Fruit fly (Drosophila melanogaster) Kc167 (cell line): ENCODE measurements around the gene LpR1.

Source experiments
- Myc ChIP-seq: fragments of >200 bp; optimal IDR thresholded peaks from 2 replicates; lab custom pipeline; 2017; ENCODE audit warnings: missing external identifiers
- Sin3A ChIP-seq: fragments of >200 bp; optimal IDR thresholded peaks from 2 replicates; lab custom pipeline; 2018; ENCODE audit warnings: missing external identifiers
- h ChIP-seq: fragments of >200 bp; optimal IDR thresholded peaks from 3 replicates; lab custom pipeline; 2018; ENCODE audit warnings: missing external identifiers
- insv ChIP-seq: fragments of >200 bp; optimal IDR thresholded peaks from 3 replicates; lab custom pipeline; 2018; ENCODE audit warnings: missing external identifiers
- psq ChIP-seq: fragments of >200 bp; optimal IDR thresholded peaks from 2 replicates; lab custom pipeline; 2017; ENCODE audit warnings: missing external identifiers
- ttk ChIP-seq: sonication (Bioruptor generic); optimal IDR thresholded peaks from 2 replicates; lab custom pipeline; 2017; ENCODE audit warnings: missing external identifiers

LpR1 gene

dm6 chr3R:25763005-25763404 lies at the start of gene LpR1:
LpR1 (minus strand) TSS chr3R:25763105.
- TF ChIP-seq Myc, result no peak
- no peak for TF ChIP-seq Sin3A
- TF ChIP-seq psq (lab: Kevin White, UChicago), result no peak
- no peak for TF ChIP-seq h (lab: Kevin White, UChicago)
- TF ChIP-seq insv, result no peak
- no peak for TF ChIP-seq ttk (lab: Kevin White, UChicago)

DNA sequence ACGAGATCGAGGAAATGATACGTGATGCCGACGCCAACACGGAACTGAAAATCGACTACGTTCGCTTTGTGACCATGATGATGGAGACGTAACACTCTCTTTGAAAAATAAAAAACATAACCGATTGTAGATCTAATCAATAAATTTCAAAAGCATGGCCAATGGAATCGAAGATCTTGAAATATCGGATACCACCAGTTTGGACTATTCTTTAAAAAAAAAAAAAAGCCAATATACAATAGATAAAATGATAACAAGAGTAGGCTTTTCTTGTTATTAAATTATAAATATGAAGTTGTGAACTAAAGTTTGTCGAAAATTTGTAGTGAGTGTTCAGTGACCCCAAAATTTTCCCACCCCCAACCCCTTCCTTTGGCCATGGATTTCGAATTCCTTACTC lies 48.7 kb upstream of the LpR1 start, which contains the start of the genes Acam and CG17770:
Gene Acam, plus strand, starts transcription at position 301 of the 400 bp plus-strand sequence.
Gene CG17770, plus strand, starts transcription at position 301 of the 400 bp plus-strand sequence.
- TF ChIP-seq ttk (lab: Kevin White, UChicago) (no peak), insv (no peak), psq (lab: Kevin White, UChicago) (no peak), h (lab: Kevin White, UChicago) (no peak), Myc (no peak), Sin3A (no peak)

DNA sequence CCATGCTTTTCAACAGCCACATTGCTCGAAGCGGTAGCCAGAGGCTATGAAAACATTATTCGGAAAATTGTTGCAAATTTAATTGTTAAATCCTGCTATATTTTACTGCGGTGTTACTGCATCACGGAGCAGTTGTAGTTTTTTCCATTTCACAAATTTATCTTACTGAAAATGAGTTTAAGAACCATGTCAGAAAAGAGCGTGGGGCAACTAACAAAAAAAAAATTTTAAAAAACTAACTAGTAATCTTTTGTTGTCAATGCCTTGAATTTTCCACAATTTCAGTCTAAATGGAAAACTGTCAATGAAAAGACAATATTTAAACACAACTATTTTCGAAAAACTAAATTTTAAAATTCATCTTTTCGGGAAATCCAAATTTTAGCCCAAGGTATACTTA lies 47.9 kb upstream of the LpR1 start, which contains the start of gene CG5024:
Gene CG5024, plus strand, starts transcription at position 301 of the 400 bp plus-strand sequence.
- TF ChIP-seq h (lab: Kevin White, UChicago), result no peak
- TF ChIP-seq Sin3A, result no peak
- TF ChIP-seq Myc, result no peak
- TF ChIP-seq psq (lab: Kevin White, UChicago), result no peak

dm6 chr3R:25806145-25806544 lies 43.2 kb upstream of the LpR1 start, which contains the start of gene BG642167:
BG642167 (plus strand) TSS chr3R:25806445.
- TF ChIP-seq Myc (no peak), ttk (lab: Kevin White, UChicago) (no peak), h (lab: Kevin White, UChicago) (no peak), Sin3A (no peak), psq (lab: Kevin White, UChicago) (no peak), insv (no peak)

DNA sequence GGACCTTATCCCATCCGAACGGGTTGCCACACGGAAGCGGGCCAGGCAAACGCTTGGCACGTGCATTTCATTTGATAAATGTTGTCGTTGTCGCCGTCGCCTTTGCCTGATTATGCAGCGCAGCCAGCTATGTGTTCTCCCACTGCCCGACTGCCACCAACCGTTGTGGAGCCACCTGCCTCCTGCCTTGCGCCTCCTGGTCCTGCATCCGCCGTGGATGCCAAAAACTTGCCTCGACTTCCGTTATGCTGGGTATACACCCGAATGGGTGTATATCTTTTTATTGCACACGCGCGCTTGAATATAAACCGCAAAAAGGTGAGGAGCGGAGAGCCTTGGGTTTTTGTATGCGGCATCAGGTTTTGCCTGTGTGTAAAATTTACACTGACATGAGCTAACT lies 28.9 kb upstream of the LpR1 start:
- TF ChIP-seq Sin3A (no peak), h (lab: Kevin White, UChicago) (no peak), Myc (no peak), insv (no peak), ttk (lab: Kevin White, UChicago) (no peak), psq (lab: Kevin White, UChicago) (no peak)

DNA sequence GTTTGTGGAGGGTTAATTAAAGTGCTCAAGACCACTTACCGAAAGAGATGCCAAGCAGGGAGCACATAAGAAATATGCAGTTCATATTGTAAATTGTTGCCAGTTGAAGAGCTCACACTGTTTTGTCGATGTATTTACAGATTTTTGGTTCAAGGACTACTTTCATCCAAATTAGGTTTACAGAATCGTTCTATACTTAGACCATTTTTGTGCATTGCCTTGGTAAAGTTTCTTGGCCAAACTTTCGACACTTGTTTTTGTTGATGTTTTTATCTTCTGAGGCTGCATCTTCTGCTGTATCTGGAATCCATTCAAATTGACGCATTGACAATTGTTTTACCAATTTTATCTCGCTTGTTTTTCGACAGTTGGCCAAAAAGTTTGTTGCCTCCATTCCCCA lies 27.5 kb upstream of the LpR1 start, which contains the start of gene CG31093:
Gene CG31093, minus strand, starts transcription at position 101 of the 400 bp plus-strand sequence.
- TF ChIP-seq insv, result no peak

- TF ChIP-seq psq (lab: Kevin White, UChicago) (no peak), insv (no peak), ttk (lab: Kevin White, UChicago) (no peak), Myc (no peak), h (lab: Kevin White, UChicago) (no peak), Sin3A (no peak)
Observed at dm6 chr3R:25789355-25789754, 26.4 kb upstream of the LpR1 start, which contains the start of gene CG31380. CG31380 (minus strand) TSS chr3R:25789455.

dm6 chr3R:25787198-25787597 lies 24.3 kb upstream of the LpR1 start, which contains the start of gene CG4960:
CG4960 (minus strand) TSS chr3R:25787298.
- TF ChIP-seq Myc, result no peak
- TF ChIP-seq Sin3A, result no peak
- TF ChIP-seq psq (lab: Kevin White, UChicago), result no peak
- no peak for TF ChIP-seq h (lab: Kevin White, UChicago)
- no peak for TF ChIP-seq ttk (lab: Kevin White, UChicago)
- no peak for TF ChIP-seq insv

DNA sequence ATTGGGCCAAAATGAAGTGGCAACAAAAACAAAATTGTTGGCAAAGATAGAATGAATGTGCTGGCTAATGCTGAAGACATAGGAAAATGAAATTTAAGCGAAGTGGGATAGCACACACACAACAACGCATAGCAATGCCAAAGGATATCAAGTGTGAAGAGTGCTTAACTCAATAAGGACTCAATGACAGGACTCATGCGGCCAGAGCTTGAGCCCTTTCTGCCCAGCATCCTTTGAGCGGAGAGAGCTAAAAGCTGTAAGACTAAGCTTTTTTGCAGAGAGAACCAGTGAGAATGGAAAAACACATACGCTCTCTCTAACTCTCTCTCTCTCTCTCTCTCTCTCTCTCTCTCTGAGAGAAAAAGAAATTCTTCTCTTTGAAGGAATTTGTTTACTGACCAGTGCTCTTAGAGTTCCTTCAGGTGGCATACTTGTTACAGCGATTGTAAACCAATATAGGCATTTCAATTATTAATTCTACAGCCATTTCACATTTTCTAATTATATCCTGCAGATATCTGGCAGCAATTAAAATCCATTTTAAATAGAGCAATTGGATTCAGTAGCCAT lies 20.0 kb upstream of the LpR1 start:
- TF ChIP-seq psq (lab: Kevin White, UChicago) (no peak), ttk (lab: Kevin White, UChicago) (no peak), Myc (no peak), Sin3A (no peak), h (lab: Kevin White, UChicago) (no peak), insv (no peak)

DNA sequence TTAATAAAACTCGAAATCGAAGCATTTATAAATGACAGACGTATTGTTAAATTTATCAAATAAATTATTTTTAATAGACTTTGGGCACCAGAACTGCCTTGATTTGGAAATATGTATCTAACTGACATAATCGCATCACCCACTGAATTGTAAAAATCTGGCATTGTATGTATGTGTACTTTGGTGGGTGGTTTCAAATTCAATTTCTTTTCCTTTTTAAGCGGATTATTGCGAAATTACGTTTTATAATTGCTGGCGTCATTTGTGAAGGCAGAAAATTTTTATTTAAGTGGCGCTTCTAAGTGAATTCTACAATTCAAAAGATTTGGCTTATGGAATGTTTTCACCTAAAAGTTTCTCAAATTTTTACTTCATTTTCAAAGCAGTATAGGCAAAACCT lies 15.3 kb upstream of the LpR1 start, which contains the start of gene CG4956:
Gene CG4956, minus strand, starts transcription at position 101 of the 400 bp plus-strand sequence.
- TF ChIP-seq Sin3A (no peak), psq (lab: Kevin White, UChicago) (no peak), ttk (lab: Kevin White, UChicago) (no peak), Myc (no peak)

dm6 chr3R:25777098-25777497 lies 14.2 kb upstream of the LpR1 start, which contains the start of gene CG17195:
CG17195 (minus strand) TSS chr3R:25777198.
- TF ChIP-seq psq (lab: Kevin White, UChicago), result no peak
- no peak for TF ChIP-seq ttk (lab: Kevin White, UChicago)
- no peak for TF ChIP-seq Sin3A
- no peak for TF ChIP-seq Myc
- no peak for TF ChIP-seq insv
- no peak for TF ChIP-seq h (lab: Kevin White, UChicago)

dm6 chr3R:25776137-25776536 lies 13.2 kb upstream of the LpR1 start, which contains the start of gene CG17196:
CG17196 (minus strand) TSS chr3R:25776237.
- TF ChIP-seq h (lab: Kevin White, UChicago), result no peak
- no peak for TF ChIP-seq psq (lab: Kevin White, UChicago)
- no peak for TF ChIP-seq ttk (lab: Kevin White, UChicago)
- no peak for TF ChIP-seq Sin3A
- TF ChIP-seq insv, result no peak
- TF ChIP-seq Myc, result no peak

DNA sequence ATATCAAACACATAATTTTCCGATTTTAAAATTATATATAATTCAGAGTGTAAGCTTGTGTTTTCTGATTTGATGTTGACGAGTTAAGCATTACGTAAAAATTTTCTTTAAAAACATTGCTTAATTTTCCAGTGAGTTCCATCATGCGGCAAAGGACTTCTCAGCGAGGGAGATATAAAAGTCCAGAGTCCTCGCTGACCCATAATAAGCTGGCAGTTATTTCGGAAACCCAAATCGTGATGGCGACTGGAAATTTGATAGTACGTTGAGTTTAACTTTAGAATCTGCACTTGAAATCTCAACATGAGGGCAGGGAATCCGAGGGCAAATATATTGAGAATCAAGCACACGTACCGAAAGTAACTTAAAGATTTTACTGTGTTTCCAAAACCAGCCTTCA lies 12.4 kb upstream of the LpR1 start, which contains the start of the genes CG17197 and CG17198:
Gene CG17197, minus strand, starts transcription at position 101 of the 400 bp plus-strand sequence.
Gene CG17198, minus strand, starts transcription at position 101 of the 400 bp plus-strand sequence.
- no peak for TF ChIP-seq h (lab: Kevin White, UChicago)
